Worm (Caenorhabditis elegans) whole organism, young adult: ENCODE data around the gene M05D6.2.

Source experiments
- D2030.7 ChIP-seq: fragments of 200-800 bp; sonication (Bioruptor generic); IDR thresholded peaks from 2 replicates; pipeline ENCODE4 v1.3.6; 2022; ENCODE audit warnings: missing genetic modification reagents, missing genetic modification characterization, missing compliant biosample characterization
- F37B4.10 ChIP-seq: fragments of 200-800 bp; sonication (Bioruptor generic); IDR thresholded peaks from 2 replicates; pipeline ENCODE4 v1.3.6; 2022; ENCODE audit warnings: missing genetic modification characterization, missing compliant biosample characterization
- F57A8.1 ChIP-seq: fragments of 200-800 bp; sonication (Bioruptor generic); optimal IDR thresholded peaks from 2 replicates; lab custom pipeline; 2018; ENCODE audit warnings: mild to moderate bottlenecking, missing genetic modification characterization, moderate library complexity, missing compliant biosample characterization
- F57C9.4 ChIP-seq: sonication (generic microtip); optimal IDR thresholded peaks from 2 replicates; lab custom pipeline; 2017; ENCODE audit warnings: mild to moderate bottlenecking, missing genetic modification characterization, missing compliant biosample characterization
- K12H6.12 ChIP-seq: fragments of 200-800 bp; sonication (Bioruptor generic); optimal IDR thresholded peaks from 2 replicates; lab custom pipeline; 2018; ENCODE audit warnings: mild to moderate bottlenecking, missing genetic modification characterization, missing compliant biosample characterization
- T07F8.4 ChIP-seq: sonication (generic microtip); optimal IDR thresholded peaks from 2 replicates; lab custom pipeline; 2016; ENCODE audit warnings: mild to moderate bottlenecking, missing genetic modification characterization, moderate library complexity, missing compliant biosample characterization
- Y56A3A.18 ChIP-seq: fragments of 200-800 bp; sonication (Bioruptor generic); IDR thresholded peaks from 2 replicates; pipeline ENCODE4 v1.3.6; 2022; ENCODE audit warnings: missing genetic modification reagents, missing genetic modification characterization, missing compliant biosample characterization
- aptf-2 ChIP-seq: fragments of 200-800 bp; sonication (Bioruptor generic); conservative IDR thresholded peaks from 2 replicates; pipeline ENCODE4 v1.3.6; 2022; ENCODE audit warnings: missing genetic modification reagents, missing genetic modification characterization, missing compliant biosample characterization
- attf-6 ChIP-seq: fragments of 200-800 bp; sonication (Bioruptor generic); IDR thresholded peaks from 2 replicates; pipeline ENCODE4 v1.3.6; 2022; ENCODE audit warnings: missing genetic modification reagents, missing genetic modification characterization, missing compliant biosample characterization
- cebp-1 ChIP-seq, 2 experiments: fragments of 200-800 bp in 1 of 2; sonication (Bioruptor generic) in 1 of 2; sonication (generic microtip) in 1 of 2; IDR thresholded peaks in 1 of 2; optimal IDR thresholded peaks in 1 of 2; 2 replicates each; pipeline versions ENCODE4 v1.3.6 to Lab custom; 2017 to 2022; ENCODE audit warnings: missing compliant biosample characterization in 2 of 2, missing genetic modification characterization in 2 of 2, mild to moderate bottlenecking in 1 of 2, missing genetic modification reagents in 1 of 2, moderate library complexity in 1 of 2
- cebp-2 ChIP-seq: fragments of 200-800 bp; sonication (Bioruptor generic); IDR thresholded peaks from 2 replicates; pipeline ENCODE4 v1.3.6; 2022; ENCODE audit warnings: missing genetic modification characterization, missing compliant biosample characterization
- ceh-79 ChIP-seq: sonication (generic microtip); optimal IDR thresholded peaks from 2 replicates; lab custom pipeline; 2017; ENCODE audit warnings: mild to moderate bottlenecking, missing genetic modification characterization, missing compliant biosample characterization
- fkh-3 ChIP-seq: sonication (generic microtip); optimal IDR thresholded peaks from 2 replicates; lab custom pipeline; 2016; ENCODE audit warnings: mild to moderate bottlenecking, missing genetic modification characterization, missing compliant biosample characterization
- gei-17 ChIP-seq: fragments of 200-800 bp; sonication (Bioruptor generic); optimal IDR thresholded peaks from 2 replicates; lab custom pipeline; 2018; ENCODE audit warnings: mild to moderate bottlenecking, missing genetic modification characterization, missing compliant biosample characterization
- lag-1 ChIP-seq: fragments of 200-800 bp; sonication (Bioruptor generic); IDR thresholded peaks from 2 replicates; pipeline ENCODE4 v1.3.6; 2022; ENCODE audit warnings: missing genetic modification reagents, missing genetic modification characterization, missing compliant biosample characterization
- let-607 ChIP-seq, 2 experiments: fragments of 200-800 bp in 1 of 2; sonication (Bioruptor generic) in 1 of 2; sonication (generic microtip) in 1 of 2; optimal IDR thresholded peaks; 2 replicates each; lab custom pipeline; 2016 to 2018; ENCODE audit warnings: mild to moderate bottlenecking in 2 of 2, missing compliant biosample characterization in 2 of 2, missing genetic modification characterization in 2 of 2, moderate library complexity in 2 of 2, missing genotype in 1 of 2
- lin-35 ChIP-seq, 3 experiments: fragments of 150-350 bp in 2 of 3; sonication (generic microtip) in 1 of 3; optimal IDR thresholded peaks; 2 replicates each; lab custom pipeline; 2014 to 2018; ENCODE audit warnings: missing biosample characterization in 3 of 3, missing genetic modification characterization in 3 of 3, missing genetic modification reagents in 3 of 3
- lin-40 ChIP-seq: sonication (generic microtip); optimal IDR thresholded peaks from 2 replicates; lab custom pipeline; 2016; ENCODE audit warnings: missing genetic modification characterization, mild to moderate bottlenecking, missing compliant biosample characterization, missing genotype, missing genetic modification reagents
- mcd-1 ChIP-seq: fragments of 200-800 bp; sonication (Bioruptor generic); IDR thresholded peaks from 2 replicates; pipeline ENCODE4 v1.3.6; 2022; ENCODE audit warnings: missing genetic modification reagents, missing genetic modification characterization, missing compliant biosample characterization
- mel-28 ChIP-seq: sonication (generic microtip); optimal IDR thresholded peaks from 2 replicates; lab custom pipeline; 2016; ENCODE audit warnings: borderline replicate concordance, mild to moderate bottlenecking, missing genetic modification characterization, missing compliant biosample characterization
- mxl-1 ChIP-seq: sonication (generic microtip); optimal IDR thresholded peaks from 2 replicates; lab custom pipeline; 2016; ENCODE audit warnings: missing genetic modification characterization, missing compliant biosample characterization
- nhr-120 ChIP-seq: fragments of 200-800 bp; sonication (Bioruptor generic); IDR thresholded peaks from 2 replicates; pipeline ENCODE4 v1.3.6; 2022; ENCODE audit warnings: missing genetic modification characterization, missing compliant biosample characterization
- nhr-27 ChIP-seq: fragments of 200-800 bp; sonication (Bioruptor generic); optimal IDR thresholded peaks from 2 replicates; lab custom pipeline; 2018; ENCODE audit warnings: mild to moderate bottlenecking, missing genetic modification characterization, moderate library complexity, missing compliant biosample characterization
- nhr-80 ChIP-seq: sonication (generic microtip); optimal IDR thresholded peaks from 2 replicates; lab custom pipeline; 2016; ENCODE audit warnings: missing genetic modification characterization, missing compliant biosample characterization
- pha-4 ChIP-seq: fragments of 150-350 bp; sonication (generic microtip); optimal IDR thresholded peaks from 2 replicates; lab custom pipeline; 2014; ENCODE audit warnings: missing biosample characterization, missing genetic modification reagents, missing genetic modification characterization
- sea-2 ChIP-seq: fragments of 200-800 bp; sonication (Bioruptor generic); IDR thresholded peaks from 2 replicates; pipeline ENCODE4 v1.3.6; 2022; ENCODE audit warnings: missing genetic modification characterization, missing compliant biosample characterization
- somi-1 ChIP-seq: fragments of 200-800 bp; sonication (Bioruptor generic); optimal IDR thresholded peaks from 2 replicates; lab custom pipeline; 2018; ENCODE audit warnings: mild to moderate bottlenecking, missing genetic modification characterization, missing compliant biosample characterization
- sptf-2 ChIP-seq: fragments of 200-800 bp; sonication (Bioruptor generic); optimal IDR thresholded peaks from 2 replicates; lab custom pipeline; 2018; ENCODE audit warnings: mild to moderate bottlenecking, missing genetic modification characterization, missing compliant biosample characterization
- tlf-1 ChIP-seq: fragments of 200-800 bp; sonication (Bioruptor generic); optimal IDR thresholded peaks from 2 replicates; lab custom pipeline; 2018; ENCODE audit warnings: mild to moderate bottlenecking, missing genetic modification characterization, missing compliant biosample characterization
- unc-62 ChIP-seq: fragments of 150-350 bp; optimal IDR thresholded peaks from 2 replicates; lab custom pipeline; 2014; ENCODE audit warnings: missing biosample characterization, missing genetic modification reagents, missing genetic modification characterization
- ztf-22 ChIP-seq: fragments of 200-800 bp; sonication (Bioruptor generic); optimal IDR thresholded peaks from 2 replicates; lab custom pipeline; 2018; ENCODE audit warnings: mild to moderate bottlenecking, missing genetic modification characterization, moderate library complexity, missing compliant biosample characterization

Gene M05D6.2

DNA sequence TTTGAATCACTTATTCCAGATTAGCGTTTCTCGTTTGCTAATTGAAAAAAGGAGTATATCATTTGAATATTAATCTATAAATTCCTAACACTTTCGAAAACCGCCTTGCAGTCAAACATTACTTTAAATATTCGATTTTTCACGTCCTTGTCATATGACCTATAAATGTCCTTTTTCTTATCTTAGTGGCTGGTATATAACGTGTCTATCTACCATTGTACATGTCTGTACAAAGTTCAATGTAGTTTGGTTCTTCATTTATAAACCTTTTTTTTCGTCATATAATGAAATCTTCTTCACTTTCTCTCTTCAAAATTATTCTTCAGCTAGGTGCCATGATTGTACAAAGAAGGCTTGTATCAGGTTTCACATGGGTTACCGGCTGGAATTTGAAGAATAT lies 17.7 kb downstream of the M05D6.2 start, which contains the start of gene gbh-2 (continued):
- TF ChIP-seq sea-2 (GFP tag; lab: Robert Waterston, UW) (no peak), tlf-1 (GFP tag; lab: Kevin White, UChicago) (peak; percentile 7), cebp-2 (GFP tag; lab: Robert Waterston, UW) (no peak), F57A8.1 (GFP tag; lab: Kevin White, UChicago) (no peak), Y56A3A.18 (GFP tag; lab: Robert Waterston, UW) (no peak), lin-40 (tag; lab: Kevin White, UChicago) (peak; percentile 14), aptf-2 (GFP tag; lab: Robert Waterston, UW) (no peak), D2030.7 (GFP tag; lab: Robert Waterston, UW) (no peak), cebp-1 (GFP tag; IDR thresholded peaks at IDR 0.05; lab: Robert Waterston, UW) (no peak), cebp-1 (tag; optimal IDR thresholded peaks at IDR 0.05; lab: Kevin White, UChicago) (peak; percentile 42), nhr-80 (peak; percentile 57)

DNA sequence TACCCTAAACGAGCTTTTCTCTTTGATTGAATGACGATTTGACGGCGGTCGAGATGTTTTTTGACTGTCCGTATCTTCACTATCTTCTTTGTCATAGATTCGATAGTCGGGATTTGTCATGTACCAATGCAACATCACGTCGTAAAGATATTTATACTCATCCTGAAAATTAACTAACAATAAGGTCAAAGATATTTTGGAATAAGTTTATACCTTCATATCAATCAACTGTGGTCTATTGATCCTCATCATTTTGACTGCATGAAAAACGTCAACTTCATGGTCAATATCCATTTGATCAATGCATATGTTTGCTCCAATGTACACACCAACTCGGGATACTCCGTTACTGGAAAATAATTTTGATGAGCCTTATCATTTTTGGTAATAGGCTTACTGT lies 20.2 kb downstream of the M05D6.2 start:
- TF ChIP-seq sptf-2 (GFP tag; lab: Kevin White, UChicago) (no peak), nhr-27 (tag; lab: Kevin White, UChicago) (no peak)

ce11 chrII:8494228-8494717 lies 26.4 kb downstream of the M05D6.2 start, which contains the start of gene M05D6.9:
Gene M05D6.9, plus strand, starts transcription at chrII:8494278.
- no peak for TF ChIP-seq mxl-1
- no peak for TF ChIP-seq nhr-120 (GFP tag; lab: Robert Waterston, UW)
- no peak for TF ChIP-seq ztf-22
- TF ChIP-seq F37B4.10 = no peak
- TF ChIP-seq let-607 (tag; optimal IDR thresholded peaks at IDR 0.05; lab: Kevin White, UChicago) = no peak
- TF ChIP-seq T07F8.4 = no peak
- TF ChIP-seq mel-28 = no peak
- TF ChIP-seq lag-1 (GFP tag; lab: Robert Waterston, UW) = no peak
- no peak for TF ChIP-seq attf-6 (GFP tag; lab: Robert Waterston, UW)
- no peak for TF ChIP-seq lin-35 (GFP tag; optimal IDR thresholded peaks at IDR 0.05; lab: Kevin White, UChicago)
- no peak for TF ChIP-seq ceh-79 (tag; lab: Kevin White, UChicago)
- TF ChIP-seq fkh-3 (tag; lab: Kevin White, UChicago) = no peak
- TF ChIP-seq nhr-80 = no peak
- no peak for TF ChIP-seq mcd-1 (GFP tag; lab: Robert Waterston, UW)
- TF ChIP-seq aptf-2 (GFP tag; lab: Robert Waterston, UW) = no peak

ce11 chrII:8496184-8496583 lies 28.3 kb downstream of the M05D6.2 start:
- TF ChIP-seq pha-4 (no peak), unc-62 (GFP tag; lab: Kevin White, UChicago) (no peak)

DNA sequence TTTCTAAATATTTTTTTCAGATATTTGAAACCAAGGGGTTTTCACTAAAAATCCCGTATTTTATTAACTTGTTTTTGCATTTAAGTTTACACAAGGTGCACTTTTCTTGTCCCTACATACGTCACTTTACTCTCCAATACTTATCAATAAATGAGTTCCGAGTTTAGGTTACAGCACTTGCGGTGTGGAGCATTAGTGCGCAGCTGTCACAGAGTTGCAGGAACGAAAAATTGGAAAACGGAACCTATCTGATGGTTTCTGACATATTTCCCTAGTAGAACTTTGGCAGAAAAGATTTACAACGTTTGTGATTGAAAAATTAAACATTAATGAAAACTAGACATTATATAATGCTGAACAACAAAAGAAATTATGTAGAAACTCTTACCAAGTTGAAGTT lies 30.3 kb downstream of the M05D6.2 start:
- TF ChIP-seq F57C9.4 (no peak), gei-17 (no peak), K12H6.12 (tag; lab: Kevin White, UChicago) (no peak), lin-40 (tag; lab: Kevin White, UChicago) (no peak), somi-1 (GFP tag; lab: Kevin White, UChicago) (no peak)
- TF ChIP-seq, all 124 proteins: peak for 0
